Fruit fly (Drosophila melanogaster) S2 (cell line): ENCODE data around the gene psh.

Experiments used
- CG8478 ChIP-seq: fragments of >200 bp; optimal IDR thresholded peaks from 2 replicates; lab custom pipeline; 2018
- CTCF ChIP-seq, 2 experiments: fragments of >200 bp; optimal IDR thresholded peaks; 2 replicates each; lab custom pipeline; 2018

The psh gene

DNA sequence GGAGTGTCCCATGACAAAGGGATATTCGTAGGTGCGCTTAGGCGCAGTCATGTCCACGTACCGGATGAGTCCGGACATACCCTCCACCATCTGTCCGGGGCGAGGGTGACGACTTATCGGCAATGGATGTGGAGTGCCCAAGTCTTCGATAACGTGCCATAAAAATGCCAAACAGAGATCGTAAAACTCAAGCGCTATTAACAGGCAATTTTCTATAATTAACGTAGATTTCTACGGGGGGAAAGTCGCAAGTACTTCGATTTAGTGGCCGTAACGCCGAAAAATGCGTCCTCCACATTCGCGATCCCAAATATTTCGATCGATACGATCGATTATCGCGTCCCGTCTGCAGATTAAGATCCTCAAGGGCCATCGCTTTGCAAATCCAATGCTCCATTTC lies 22.7 kb upstream of the psh start:
- TF ChIP-seq CTCF (optimal IDR thresholded peaks at IDR 0.05; lab: Kevin White, UChicago), result no peak
- TF ChIP-seq CG8478 (lab: Kevin White, UChicago), result no peak

- TF ChIP-seq CG8478 (lab: Kevin White, UChicago), result no peak
- no peak for TF ChIP-seq CTCF (optimal IDR thresholded peaks at IDR 0.05; lab: Kevin White, UChicago)
Observed at dm6 chrX:18508565-18508964, 21.8 kb upstream of the psh start.

DNA sequence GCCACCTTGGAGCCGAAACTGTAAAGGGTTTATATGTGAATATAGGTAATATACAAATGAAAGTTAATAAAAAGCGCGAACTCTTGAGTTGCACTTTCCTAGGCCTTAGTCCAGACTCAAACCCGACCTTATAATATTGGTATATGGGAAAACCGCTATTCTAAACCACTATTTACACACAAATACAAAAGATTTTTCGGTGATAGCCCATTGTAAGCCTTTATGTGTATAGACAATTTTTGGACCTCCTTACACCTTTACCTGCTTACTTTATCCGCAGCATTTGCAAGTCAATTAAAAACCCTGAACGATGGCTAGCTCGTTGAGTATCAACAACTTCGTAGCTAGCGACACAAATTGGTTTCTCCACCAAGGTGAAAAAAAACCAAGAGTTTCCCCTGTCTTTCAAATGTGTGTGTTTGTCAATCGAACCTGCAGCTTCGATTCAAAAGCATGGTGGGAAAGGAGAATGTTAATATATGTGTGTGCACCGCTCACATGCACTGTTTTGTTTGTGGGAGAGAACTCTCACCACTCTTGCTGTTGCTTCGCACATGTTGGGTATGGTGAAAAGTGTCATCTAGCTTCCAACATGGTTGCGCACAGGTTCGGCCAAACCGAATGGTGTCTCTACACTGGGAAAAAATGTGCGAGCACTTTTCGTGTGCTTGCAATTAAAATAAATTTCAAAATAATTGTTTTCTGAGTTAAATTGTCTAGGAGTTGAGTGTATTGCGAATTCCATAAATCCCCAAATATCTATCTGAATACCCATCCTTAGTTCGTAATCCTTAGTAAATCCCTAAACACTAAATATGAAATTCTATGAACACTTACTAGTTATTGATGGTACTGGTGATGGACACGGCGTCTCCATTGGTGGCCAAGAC lies 20.2 kb upstream of the psh start:
- no peak for TF ChIP-seq CTCF (optimal IDR thresholded peaks at IDR 0.05; lab: Kevin White, UChicago)

DNA sequence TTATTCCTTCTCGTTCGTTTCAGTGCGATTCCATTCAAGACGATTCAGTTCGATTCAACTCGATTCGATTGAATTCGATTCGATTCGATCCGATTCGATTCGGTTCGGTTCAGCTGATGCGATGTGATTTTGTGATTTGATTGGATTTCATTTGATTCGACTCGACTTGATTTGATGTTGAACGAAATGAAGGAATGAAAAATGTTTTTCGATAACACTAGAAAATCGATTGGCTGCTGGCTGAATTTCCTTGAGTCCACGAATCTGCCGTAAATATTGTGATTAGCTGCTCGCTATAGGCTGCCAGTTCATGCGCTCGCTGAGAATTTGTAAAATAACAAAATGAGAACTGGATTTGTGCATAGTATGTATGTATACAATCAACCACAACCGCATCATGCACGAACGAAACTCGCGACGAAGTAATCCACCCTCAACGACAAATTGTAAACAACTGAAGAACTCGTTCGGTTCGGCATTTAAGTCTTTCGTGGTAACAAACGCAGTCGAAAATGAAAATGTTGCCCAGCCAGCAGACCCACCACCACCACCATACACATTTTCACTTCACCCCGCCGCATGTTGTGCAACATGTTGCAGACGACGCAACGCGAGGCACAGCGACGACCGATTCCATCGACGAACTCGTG lies 18.4 kb upstream of the psh start, which contains the start of gene Wnt5:
Wnt5 (minus strand) TSS at position 458 of the 650 bp plus-strand sequence.
- no peak for TF ChIP-seq CG8478 (lab: Kevin White, UChicago)
- no peak for TF ChIP-seq CTCF (optimal IDR thresholded peaks at IDR 0.05; lab: Kevin White, UChicago)

DNA sequence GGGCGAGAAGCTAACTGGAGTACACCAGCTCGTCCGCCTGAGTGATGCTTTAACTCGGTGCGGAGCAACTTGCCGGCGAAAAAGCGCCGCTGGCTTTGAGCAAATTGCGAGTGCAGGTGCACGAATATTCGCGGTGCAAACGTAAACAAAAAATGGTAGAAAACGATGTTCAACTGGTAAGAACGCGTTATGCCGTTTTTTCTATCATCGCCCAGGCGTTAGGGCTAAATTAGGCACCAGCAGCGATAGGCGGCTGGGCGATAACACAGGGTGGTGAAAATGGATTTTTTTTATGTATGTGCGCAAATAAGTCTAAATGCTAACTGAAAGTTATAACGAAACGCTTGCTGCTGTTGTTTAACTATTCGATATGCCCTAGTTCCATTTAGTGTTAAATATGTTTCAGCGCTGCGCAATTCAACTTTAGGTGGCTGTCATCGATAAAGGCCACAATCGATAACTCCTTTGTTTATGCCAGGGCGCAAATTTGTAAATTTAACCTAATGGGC lies 13.0 kb upstream of the psh start, which contains the start of the genes Pgant7 and Xrcc2:
Pgant7 (minus strand) TSS at position 308 of the 509 bp plus-strand sequence.
Xrcc2 (plus strand) TSS at position 449 of the 509 bp plus-strand sequence.
- TF ChIP-seq CG8478 (lab: Kevin White, UChicago) (no peak), CTCF (optimal IDR thresholded peaks at IDR 0.05; lab: Kevin White, UChicago) (no peak)

DNA sequence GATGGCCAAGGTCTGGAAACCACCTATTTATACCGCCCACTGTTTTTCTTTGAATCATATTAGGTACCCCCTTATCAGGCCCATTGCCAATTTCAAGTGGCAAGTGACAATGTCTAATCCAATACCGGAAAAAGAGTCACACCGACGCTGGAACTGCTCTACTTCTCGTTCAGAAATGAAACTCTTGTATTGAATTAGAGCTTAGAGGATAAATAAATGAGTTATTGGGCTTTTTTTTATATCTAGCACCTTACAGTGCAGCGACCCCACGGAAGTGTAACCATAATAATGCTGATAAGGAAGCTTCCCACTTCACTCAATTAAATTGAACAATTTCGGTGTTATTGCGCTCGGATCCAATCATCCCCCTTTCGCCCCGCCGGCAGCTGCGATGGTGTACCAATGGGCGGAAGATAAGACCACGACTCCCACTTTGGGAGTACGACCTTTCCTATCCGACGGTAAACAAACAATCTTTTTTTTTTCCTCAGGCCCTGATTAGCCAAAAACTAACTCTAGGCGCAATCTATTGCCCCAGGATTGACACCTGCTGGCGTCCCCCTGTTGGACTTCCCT lies 7.5 kb upstream of the psh start, which contains the start of gene CG15043:
CG15043 (minus strand) TSS at position 4 of the 576 bp plus-strand sequence.
- TF ChIP-seq CTCF (optimal IDR thresholded peaks at IDR 0.05; lab: Kevin White, UChicago) (no peak), CG8478 (lab: Kevin White, UChicago) (no peak)

DNA sequence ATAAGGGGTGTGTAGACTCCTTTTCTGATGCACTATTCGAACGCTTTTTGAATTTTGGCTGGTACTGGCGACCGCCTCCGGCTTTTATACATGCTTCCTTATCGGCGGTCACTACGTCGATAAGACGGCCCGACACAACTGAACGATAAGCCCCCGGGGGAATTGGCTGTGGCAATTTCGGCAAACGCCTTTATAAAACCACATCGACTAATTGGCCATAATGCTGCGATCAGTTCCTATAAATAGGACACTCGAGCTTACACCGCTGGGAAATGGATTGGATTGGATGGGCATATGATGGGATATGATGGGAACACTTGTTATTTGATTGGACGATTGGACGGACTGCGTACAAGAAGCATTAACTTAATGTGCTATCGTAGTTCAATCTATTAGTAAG lies 5.2 kb upstream of the psh start, which contains the start of gene CG15044:
CG15044 (minus strand) TSS at position 66 of the 400 bp plus-strand sequence.
- TF ChIP-seq CTCF (optimal IDR thresholded peaks at IDR 0.05; lab: Kevin White, UChicago), result no peak
- TF ChIP-seq CG8478 (lab: Kevin White, UChicago), result no peak

DNA sequence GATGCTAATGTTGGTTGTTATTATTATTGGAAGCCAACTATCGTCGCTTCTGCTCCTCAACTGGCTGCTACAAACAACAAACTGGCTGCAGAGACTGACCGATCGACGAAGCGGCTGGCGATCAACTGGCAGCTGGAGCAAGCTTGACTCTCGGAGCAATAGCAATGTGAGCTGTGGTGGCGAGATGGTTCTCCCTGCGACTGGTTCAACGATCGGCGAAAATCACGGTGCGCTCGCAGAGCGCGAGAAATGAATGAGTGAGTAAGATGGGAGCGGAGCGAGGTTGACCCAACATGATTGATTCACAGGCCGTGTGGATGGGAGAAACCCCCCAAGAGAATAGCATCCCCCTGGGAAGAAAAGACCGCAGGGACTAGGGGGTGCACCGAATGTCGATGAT lies 2.8 kb upstream of the psh start, which contains the start of gene CG15046:
CG15046 (minus strand) TSS at position 112 of the 400 bp plus-strand sequence.
- no peak for TF ChIP-seq CG8478 (lab: Kevin White, UChicago)
- no peak for TF ChIP-seq CTCF (optimal IDR thresholded peaks at IDR 0.05; lab: Kevin White, UChicago)

DNA sequence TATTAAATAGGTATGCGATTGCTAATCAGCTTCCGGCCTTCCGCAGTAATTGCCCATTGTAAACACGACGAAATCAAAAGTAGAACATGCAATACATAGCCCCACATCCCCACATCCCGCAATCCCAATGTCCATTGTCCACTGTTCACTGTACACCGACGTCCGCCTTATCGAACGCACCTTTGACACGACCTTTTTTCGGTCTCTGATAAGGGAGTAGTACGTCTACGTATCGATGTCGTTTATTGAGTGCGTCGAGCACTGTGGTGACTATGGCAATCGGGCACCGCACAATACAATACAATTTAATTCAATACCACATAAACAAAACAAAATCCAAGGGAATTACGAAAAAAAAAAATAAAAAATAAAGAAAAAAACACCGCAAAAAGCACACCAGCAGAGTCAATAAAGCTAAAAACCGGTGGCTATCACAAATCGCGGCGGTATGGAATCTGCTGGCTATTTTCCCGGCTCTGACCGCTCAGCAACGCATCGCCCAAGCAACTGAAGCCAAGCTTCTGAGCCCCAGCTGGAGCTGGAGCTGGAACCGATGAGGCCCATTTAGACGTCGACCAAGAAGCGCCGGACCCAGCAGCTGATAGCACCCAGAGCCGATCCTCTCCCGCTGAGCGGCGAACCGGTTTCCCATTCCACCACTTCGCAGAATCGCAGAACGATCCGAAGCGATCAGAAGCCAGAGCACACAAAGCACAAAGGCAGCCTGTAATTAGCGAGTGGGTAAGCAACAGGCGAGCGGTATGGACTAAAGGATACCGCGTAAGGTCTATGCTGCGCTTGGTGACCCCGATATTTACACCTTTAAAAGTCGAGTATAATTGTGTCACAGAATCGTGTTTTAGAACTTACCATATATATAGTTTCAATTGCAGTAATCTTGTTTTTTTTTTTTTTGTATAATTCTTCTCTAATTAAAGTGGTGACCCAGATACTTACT lies 3.2 kb downstream of the psh start, which contains the start of gene Hayan:
Hayan (minus strand) TSS at position 512 of the 958 bp plus-strand sequence.
- TF ChIP-seq CG8478 (lab: Kevin White, UChicago), result no peak
- no peak for TF ChIP-seq CTCF (optimal IDR thresholded peaks at IDR 0.05; lab: Kevin White, UChicago)

DNA sequence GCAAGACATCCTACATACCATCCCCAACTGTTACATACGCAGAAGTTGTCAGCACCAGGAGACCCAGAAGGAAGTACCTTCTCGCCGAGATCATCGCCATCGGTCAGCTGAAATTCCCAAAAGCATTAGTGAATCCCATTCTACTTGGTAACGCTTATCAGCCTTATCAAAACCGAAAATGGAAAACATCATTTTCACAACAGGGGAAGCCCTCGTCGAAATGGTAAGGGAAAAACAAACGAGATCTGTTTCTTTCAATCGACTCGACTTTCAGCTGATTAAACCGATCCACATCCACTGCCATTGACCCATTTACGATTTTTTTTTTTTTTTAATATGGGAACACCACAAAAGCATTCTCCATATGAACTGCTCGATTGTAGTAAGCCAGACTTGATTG lies 4.2 kb downstream of the psh start:
- TF ChIP-seq CTCF (optimal IDR thresholded peaks at IDR 0.05; lab: Kevin White, UChicago) (no peak), CG8478 (lab: Kevin White, UChicago) (no peak)

- TF ChIP-seq CG8478 (lab: Kevin White, UChicago), result no peak
- TF ChIP-seq CTCF (optimal IDR thresholded peaks at IDR 0.05; lab: Kevin White, UChicago), result no peak
Observed at dm6 chrX:18479307-18480134, 7.2 kb downstream of the psh start, which contains the start of gene CG32547. TSS of gene CG32547 (minus strand) at chrX:18479487.

- TF ChIP-seq CG8478 (lab: Kevin White, UChicago) (no peak), CTCF (optimal IDR thresholded peaks at IDR 0.05; lab: Kevin White, UChicago) (no peak)
Observed at dm6 chrX:18467881-18468280, 18.8 kb downstream of the psh start.
